Fruit fly (Drosophila melanogaster): ENCODE measurements around the gene Tango6.
A peak's percentile ranks its signal among the peaks of the same experiment; 100 is the strongest.

The Tango6 gene

DNA sequence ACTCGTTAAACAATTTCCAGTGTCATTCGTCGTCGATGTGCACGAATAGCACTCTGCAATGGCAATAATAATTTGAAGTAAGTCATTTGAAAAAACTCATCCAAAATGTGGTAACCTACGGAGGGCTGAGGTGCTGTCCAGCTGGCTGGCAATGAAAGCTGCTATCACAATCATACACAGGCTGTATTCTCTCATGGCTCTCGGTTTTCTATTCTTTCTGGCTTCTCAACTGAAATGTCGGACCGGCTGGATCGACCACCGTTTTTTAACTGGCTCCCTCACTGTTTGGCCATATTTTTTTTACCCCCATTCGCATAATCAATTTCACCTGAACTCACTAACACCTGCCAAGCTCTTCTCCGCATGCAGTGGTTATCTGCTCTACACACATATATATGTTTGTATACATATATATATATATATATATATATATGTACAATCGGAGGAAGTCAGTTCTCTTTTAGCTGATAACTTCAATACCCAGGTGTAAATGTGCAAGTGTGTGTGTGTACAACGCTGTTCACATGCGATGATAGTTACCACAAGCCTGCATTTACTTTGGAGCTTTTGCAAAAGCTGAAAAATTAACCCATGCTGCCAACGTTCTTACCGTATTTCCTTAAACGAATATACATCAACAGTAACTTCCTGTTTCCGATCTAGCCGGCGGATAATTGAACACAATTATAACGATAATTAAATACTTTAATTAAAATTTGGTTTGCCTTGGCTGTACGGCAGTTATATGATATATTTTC is 27.0 kb downstream of the Tango6 start, which contains the start of gene CG10650 (continued):
- TF ChIP-seq Neu2 (GFP tag; optimal IDR thresholded peaks at IDR 0.05; ENCODE audit: borderline replicate concordance) (no peak), CG1832 (GFP tag; optimal IDR thresholded peaks at IDR 0.05) (no peak), vnd (GFP tag; IDR thresholded peaks at IDR 0.05; ENCODE audit: partially characterized antibody) (no peak), CG9876 (GFP tag; optimal IDR thresholded peaks at IDR 0.05) (no peak), zen2 (GFP tag; IDR thresholded peaks at IDR 0.05; ENCODE audit: partially characterized antibody) (no peak), bcd (GFP tag; optimal IDR thresholded peaks at IDR 0.05) (no peak), Sox102F (GFP tag; optimal IDR thresholded peaks at IDR 0.05) (no peak), gce (GFP tag; IDR thresholded peaks at IDR 0.05) (no peak), chm (GFP tag; IDR thresholded peaks at IDR 0.05) (no peak), Usf (GFP tag; optimal IDR thresholded peaks at IDR 0.05) (no peak), CG6689 (GFP tag; IDR thresholded peaks at IDR 0.05) (no peak), CG18599 (GFP tag; optimal IDR thresholded peaks at IDR 0.05) (peak; percentile 13), fru (optimal IDR thresholded peaks at IDR 0.05) (no peak), Nf-YA (GFP tag; IDR thresholded peaks at IDR 0.05) (no peak), CG8089 (GFP tag; optimal IDR thresholded peaks at IDR 0.05) (no peak)

DNA sequence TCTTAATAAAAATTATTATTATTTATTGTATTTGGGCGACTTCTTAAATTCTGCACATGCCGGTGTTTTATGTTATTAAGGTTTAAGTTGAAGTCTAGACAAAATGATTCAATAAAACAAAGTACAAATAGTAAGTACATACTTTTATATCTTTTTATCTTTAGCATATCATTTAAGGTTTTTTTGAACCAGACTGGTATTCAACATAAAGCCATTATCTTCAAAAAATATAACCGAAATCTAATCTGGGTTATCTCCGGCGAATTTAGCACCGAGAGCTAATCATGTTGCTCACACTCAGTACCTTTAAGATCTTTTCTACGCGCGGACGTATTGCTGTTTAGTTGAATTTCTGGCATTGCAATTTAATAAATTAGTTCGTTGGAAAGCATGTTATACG is 28.3 kb downstream of the Tango6 start, which contains the start of gene CG31792:
Gene CG31792 (plus strand): TSS at position 301 of the 400 bp plus-strand sequence.
- TF ChIP-seq sd (tag; optimal IDR thresholded peaks at IDR 0.05) (peak; percentile 4), Hand (GFP tag; optimal IDR thresholded peaks at IDR 0.05) (no peak), CG15269 (tag; optimal IDR thresholded peaks at IDR 0.05) (peak; percentile 18), CG34376 (GFP tag; optimal IDR thresholded peaks at IDR 0.05) (peak; percentile 12), exex (tag; optimal IDR thresholded peaks at IDR 0.05) (peak; percentile 48), CG2678 (tag; optimal IDR thresholded peaks at IDR 0.05) (peak; percentile 3)

DNA sequence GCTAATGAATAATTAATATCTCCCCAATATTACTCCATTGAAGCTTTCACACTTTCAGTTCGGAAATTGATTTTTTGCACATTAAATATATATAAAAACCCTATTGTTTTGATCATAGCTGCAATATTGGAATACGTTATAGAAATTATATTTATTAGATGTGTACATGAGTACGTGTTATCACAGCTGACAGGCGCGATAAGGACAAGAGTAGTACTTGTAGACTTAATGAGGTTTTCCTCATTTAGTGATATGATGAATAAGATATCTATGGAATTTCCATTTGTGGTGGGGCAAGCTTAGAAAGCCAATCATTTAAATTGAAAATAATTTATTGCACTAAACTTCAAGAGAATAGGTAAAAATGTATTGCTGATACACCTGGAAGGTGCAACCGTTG is 33.6 kb downstream of the Tango6 start:
- TF ChIP-seq lov (optimal IDR thresholded peaks at IDR 0.05): no peak
- no peak for TF ChIP-seq lov (GFP tag; IDR thresholded peaks at IDR 0.05)
- no peak for TF ChIP-seq insv (GFP tag; optimal IDR thresholded peaks at IDR 0.05)
- peak; percentile 62 for TF ChIP-seq mirr (GFP tag; optimal IDR thresholded peaks at IDR 0.05)
- peak; percentile 66 for TF ChIP-seq exex (tag; optimal IDR thresholded peaks at IDR 0.05)

DNA sequence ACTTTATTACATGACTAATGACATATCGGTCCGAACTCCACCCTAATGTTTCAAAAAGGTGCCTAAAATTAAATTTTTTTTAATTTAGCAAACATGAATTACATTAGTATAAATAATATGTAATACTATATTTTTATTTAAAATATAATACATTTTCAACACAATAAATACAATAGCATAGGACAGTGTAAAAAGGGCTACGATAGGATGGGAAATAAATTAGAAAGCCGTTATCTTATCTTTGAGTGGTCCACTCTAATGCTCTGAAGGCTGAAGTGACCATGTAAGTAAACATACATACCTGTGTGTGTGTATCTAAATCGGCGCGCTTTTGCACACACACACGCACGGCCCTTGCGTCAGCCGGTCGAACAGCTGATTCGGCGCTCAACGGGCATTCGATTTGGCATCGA is 34.1 kb downstream of the Tango6 start, which contains the start of gene CG31793:
Gene CG31793 (plus strand): TSS at position 409 of the 413 bp plus-strand sequence.
- TF ChIP-seq p53 (GFP tag; optimal IDR thresholded peaks at IDR 0.05): no peak
- peak; percentile 48 to 49 for TF ChIP-seq bsh (GFP tag; optimal IDR thresholded peaks at IDR 0.05)
- TF ChIP-seq chn (GFP tag; optimal IDR thresholded peaks at IDR 0.05): no peak
- TF ChIP-seq CG17361 (GFP tag; IDR thresholded peaks at IDR 0.05): peak; percentile 68; the same call in 2 of the 3 replicates
- peak; percentile 58; the same call in 1 of the 2 replicates for TF ChIP-seq Ada2b (GFP tag; IDR thresholded peaks at IDR 0.05)
- no peak for TF ChIP-seq br (optimal IDR thresholded peaks at IDR 0.05)
- no peak for TF ChIP-seq stwl (tag; optimal IDR thresholded peaks at IDR 0.05)
- TF ChIP-seq ems (GFP tag; optimal IDR thresholded peaks at IDR 0.05): no peak
- TF ChIP-seq CG8765 (GFP tag; IDR thresholded peaks at IDR 0.05): no peak
- no peak for TF ChIP-seq trh (GFP tag; optimal IDR thresholded peaks at IDR 0.05)
- TF ChIP-seq CG3163 (GFP tag; optimal IDR thresholded peaks at IDR 0.05): no peak
- TF ChIP-seq sens (GFP tag): peak; percentile 66
- no peak for TF ChIP-seq Lhr (GFP tag; optimal IDR thresholded peaks at IDR 0.05)
- no peak for TF ChIP-seq CTCF (GFP tag; optimal IDR thresholded peaks at IDR 0.05)
- TF ChIP-seq Ets97D (GFP tag; optimal IDR thresholded peaks at IDR 0.05): no peak
- peak; percentile 46 for TF ChIP-seq phol (tag; optimal IDR thresholded peaks at IDR 0.05)
- no peak; the same call in 1 of the 2 replicates for TF ChIP-seq chm (GFP tag; IDR thresholded peaks at IDR 0.05)
- TF ChIP-seq CG10462 (GFP tag; optimal IDR thresholded peaks at IDR 0.05): no peak
- 0 out of 3 replicates have a peak, but pooled peaks have one; percentile 20 for TF ChIP-seq ase (GFP tag; IDR thresholded peaks at IDR 0.05)
- peak; percentile 65 for TF ChIP-seq CoRest (tag; optimal IDR thresholded peaks at IDR 0.05)
- no peak for TF ChIP-seq maf-S (GFP tag; optimal IDR thresholded peaks at IDR 0.05)
- no peak for TF ChIP-seq repo (GFP tag; optimal IDR thresholded peaks at IDR 0.05)
- TF ChIP-seq CG2116 (GFP tag; optimal IDR thresholded peaks at IDR 0.05): peak; percentile 1
